2 worm cellular contexts compared by ENCODE assay signal in genomic region chrII:2913505-2913904, ce11.
TF ChIP-seq lines count a peak whose summit lies in the region.

ubc-15 (minus strand) TSS chrII:2913605.

TF ChIP-seq in whole organism, L2 larva, 48 proteins besides CTCF, POLR2A, EP300 and RAD21:
- no peak for TF ChIP-seq C34F6.9 (tag; optimal IDR thresholded peaks at IDR 0.05; lab: Kevin White, UChicago)
- no peak for TF ChIP-seq ceh-82 (tag; optimal IDR thresholded peaks at IDR 0.05; lab: Kevin White, UChicago)
- peak; percentile 5 for TF ChIP-seq unc-55 (GFP tag; optimal IDR thresholded peaks at IDR 0.05; lab: Kevin White, UChicago)

TF ChIP-seq in whole organism, young adult, 124 proteins besides CTCF, POLR2A, EP300 and RAD21:
- TF ChIP-seq hmg-1.2 (GFP tag; IDR thresholded peaks at IDR 0.05; lab: Robert Waterston, UW), result peak; percentile 15; the same call in 1 of the 2 replicates
- TF ChIP-seq atf-7 (tag; optimal IDR thresholded peaks at IDR 0.05; lab: Kevin White, UChicago), result peak; percentile 37
- TF ChIP-seq lin-35 (GFP tag; optimal IDR thresholded peaks at IDR 0.05; lab: Kevin White, UChicago), result no peak
